Fruit fly (Drosophila melanogaster) whole organism, prepupa: Measurements from ENCODE around the gene Srp9.

Experiments
- CG11294 ChIP-seq: fragments of 200-800 bp; sonication (Bioruptor generic); IDR thresholded peaks from 2 replicates; pipeline ENCODE4 v1.3.6; 2022; ENCODE audit warnings: missing biosample characterization, missing genetic modification characterization
- CG11762 ChIP-seq: fragments of 200-800 bp; sonication (Bioruptor generic); optimal IDR thresholded peaks from 3 replicates; lab custom pipeline; 2016; ENCODE audit warnings: missing biosample characterization, missing genetic modification characterization; ENCODE audit not compliant: insufficient read depth
- CG11902 ChIP-seq: fragments of 200-800 bp; sonication (Bioruptor generic); optimal IDR thresholded peaks from 3 replicates; lab custom pipeline; 2016; ENCODE audit warnings: missing biosample characterization, missing genetic modification characterization
- CG32006 ChIP-seq: fragments of 200-800 bp; sonication (Bioruptor generic); optimal IDR thresholded peaks from 3 replicates; lab custom pipeline; 2017; ENCODE audit warnings: missing biosample characterization, mild to moderate bottlenecking, missing genetic modification characterization
- CG34406 ChIP-seq: fragments of 200-800 bp; sonication (Bioruptor generic); optimal IDR thresholded peaks from 3 replicates; lab custom pipeline; 2016; ENCODE audit warnings: missing biosample characterization, missing genetic modification characterization
- CG4318 ChIP-seq: fragments of 200-800 bp; sonication (Bioruptor generic); optimal IDR thresholded peaks from 3 replicates; lab custom pipeline; 2017; ENCODE audit warnings: missing biosample characterization, mild to moderate bottlenecking, missing genetic modification characterization
- CG8632 ChIP-seq: fragments of 200-800 bp; sonication (Bioruptor generic); optimal IDR thresholded peaks from 3 replicates; lab custom pipeline; 2016; ENCODE audit warnings: missing biosample characterization, missing genetic modification characterization
- Met ChIP-seq: fragments of 200-800 bp; sonication (Bioruptor generic); optimal IDR thresholded peaks from 3 replicates; lab custom pipeline; 2016; ENCODE audit warnings: missing biosample characterization, missing genetic modification characterization
- Smox ChIP-seq: fragments of 200-800 bp; sonication (Bioruptor generic); optimal IDR thresholded peaks from 3 replicates; lab custom pipeline; 2016; ENCODE audit warnings: missing biosample characterization, missing genetic modification characterization
- achi ChIP-seq: fragments of 200-800 bp; sonication (Bioruptor generic); optimal IDR thresholded peaks from 3 replicates; lab custom pipeline; 2016; ENCODE audit warnings: missing biosample characterization, missing genetic modification characterization
- dsx ChIP-seq: fragments of 200-800 bp; optimal IDR thresholded peaks from 3 replicates; lab custom pipeline; 2019; ENCODE audit warnings: missing biosample characterization, mild to moderate bottlenecking, missing genetic modification characterization, moderate library complexity; ENCODE audit not compliant: poor library complexity, severe bottlenecking
- fd59A ChIP-seq: fragments of 200-800 bp; sonication (Bioruptor generic); optimal IDR thresholded peaks from 2 replicates; lab custom pipeline; 2017; ENCODE audit warnings: missing biosample characterization, mild to moderate bottlenecking, missing genetic modification characterization, missing genetic modification reagents
- fd85E ChIP-seq: fragments of 200-800 bp; sonication (Bioruptor generic); optimal IDR thresholded peaks from 3 replicates; lab custom pipeline; 2016; ENCODE audit warnings: missing biosample characterization, missing genetic modification characterization
- lz ChIP-seq: fragments of 200-800 bp; sonication (Bioruptor generic); optimal IDR thresholded peaks from 3 replicates; lab custom pipeline; 2016; ENCODE audit warnings: missing biosample characterization, missing genetic modification characterization

DNA sequence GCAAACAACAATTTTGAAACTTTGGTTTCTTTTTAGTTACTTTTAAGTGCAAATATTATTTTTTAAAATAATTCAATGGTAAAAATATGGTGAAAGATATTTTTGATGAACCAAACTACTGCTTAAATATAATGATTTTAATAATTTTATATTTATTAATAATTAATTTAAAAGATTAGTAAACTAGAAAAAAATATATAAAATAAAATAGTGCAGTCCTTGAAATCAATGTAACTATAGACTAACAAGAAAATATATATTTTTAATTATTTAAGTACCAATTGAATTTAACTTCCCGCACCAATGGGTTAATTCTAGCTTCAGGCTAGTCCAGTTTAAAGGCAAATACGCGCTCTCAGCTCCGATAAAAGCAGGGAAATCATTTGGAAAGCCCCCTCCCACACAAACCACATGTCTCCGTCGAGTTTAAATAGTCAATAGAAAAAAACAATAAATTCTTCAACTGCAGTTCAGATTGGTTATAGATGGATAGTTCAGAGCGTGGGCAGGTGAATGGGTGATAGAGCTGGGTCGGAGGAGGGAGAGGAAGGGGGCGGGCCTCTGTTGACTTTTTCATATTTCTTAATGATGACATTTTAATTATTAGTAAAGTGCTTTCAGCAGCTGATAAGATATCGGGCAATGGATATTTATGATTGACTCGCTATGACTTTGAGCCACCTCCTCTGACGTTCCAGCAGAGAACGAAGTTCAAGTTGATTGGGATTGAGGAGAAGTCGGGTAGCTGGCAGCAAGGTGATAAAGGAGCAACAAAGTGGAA is 26.0 kb downstream of the Srp9 start:
- no peak for TF ChIP-seq Smox
- no peak for TF ChIP-seq CG8632
- TF ChIP-seq CG11294 = no peak
- TF ChIP-seq CG11762 (GFP tag; lab: Kevin White, UChicago) = no peak
- no peak for TF ChIP-seq fd59A
- no peak for TF ChIP-seq CG34406
- no peak for TF ChIP-seq CG11902 (GFP tag; lab: Kevin White, UChicago)
- TF ChIP-seq CG4318 (GFP tag; lab: Kevin White, UChicago) = no peak
- no peak for TF ChIP-seq dsx (GFP tag; lab: Kevin White, UChicago)
- no peak for TF ChIP-seq CG32006 (GFP tag; lab: Kevin White, UChicago)
- TF ChIP-seq lz (GFP tag; lab: Kevin White, UChicago) = no peak
- no peak for TF ChIP-seq Met
- no peak for TF ChIP-seq achi (GFP tag; lab: Kevin White, UChicago)
- TF ChIP-seq fd85E (GFP tag; lab: Kevin White, UChicago) = no peak
